Worm (Caenorhabditis elegans) whole organism, L4/young adult: Measurements from ENCODE around the gene rmif-2.

Source experiments
- W03F9.2 ChIP-seq: fragments of 150-350 bp; optimal IDR thresholded peaks from 2 replicates; lab custom pipeline; 2014; ENCODE audit warnings: missing biosample characterization, missing genetic modification characterization
- him-1 ChIP-seq: sonication (generic microtip); optimal IDR thresholded peaks from 2 replicates; lab custom pipeline; 2016; ENCODE audit warnings: missing genotype, missing genetic modification reagents, missing genetic modification characterization, missing compliant biosample characterization

DNA sequence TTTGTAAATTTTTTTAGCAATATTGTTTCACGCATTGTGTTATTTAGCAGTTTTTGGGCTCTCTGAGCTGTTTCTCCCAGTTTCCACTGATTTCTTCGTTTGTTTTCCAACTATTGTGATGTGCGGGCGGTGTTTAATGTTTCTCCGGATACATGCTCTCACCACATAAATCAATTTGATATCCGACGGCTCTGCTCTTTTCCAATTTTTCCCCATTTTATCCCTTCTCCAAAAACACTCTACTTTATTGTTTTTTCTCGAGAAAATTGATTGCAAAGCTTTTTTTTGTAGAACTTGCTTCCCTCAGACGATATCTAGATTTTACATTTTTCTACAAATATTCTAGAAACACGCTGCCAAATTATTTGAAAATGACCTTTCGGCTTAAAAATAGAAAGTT lies 33.1 kb downstream of the rmif-2 start:
- TF ChIP-seq him-1 (tag; lab: Kevin White, UChicago) (no peak), W03F9.2 (tag; lab: Kevin White, UChicago) (no peak)
